Worm (Caenorhabditis elegans) whole organism, L3 larva: ENCODE results near the gene D1086.11.
"Not testable (repeated sequence)": the region's sequence is repeated elsewhere in the genome, so short reads cannot be mapped to it uniquely, and the experiment has no call there.

Experiments
- R02D3.7 ChIP-seq: fragments of 150-350 bp; optimal IDR thresholded peaks from 2 replicates; lab custom pipeline; 2014; ENCODE audit warnings: missing biosample characterization, missing genetic modification characterization
- ZK546.5 ChIP-seq: sonication (generic microtip); optimal IDR thresholded peaks from 2 replicates; lab custom pipeline; 2017; ENCODE audit warnings: missing biosample characterization, missing genetic modification characterization
- ama-1 ChIP-seq: fragments of 150-350 bp; optimal IDR thresholded peaks from 2 replicates; lab custom pipeline; 2018
- ceh-16 ChIP-seq: sonication (generic microtip); optimal IDR thresholded peaks from 2 replicates; lab custom pipeline; 2017; ENCODE audit warnings: missing biosample characterization, missing genetic modification characterization
- ceh-28 ChIP-seq: fragments of 150-350 bp; optimal IDR thresholded peaks from 2 replicates; lab custom pipeline; 2014; ENCODE audit warnings: missing biosample characterization, missing genetic modification reagents, missing genetic modification characterization
- ceh-82 ChIP-seq: fragments of 150-350 bp; optimal IDR thresholded peaks from 2 replicates; lab custom pipeline; 2014; ENCODE audit warnings: missing biosample characterization, missing genetic modification characterization
- egl-27 ChIP-seq: sonication (generic microtip); optimal IDR thresholded peaks from 4 replicates; lab custom pipeline; 2017; ENCODE audit warnings: missing biosample characterization, missing genetic modification reagents, missing genetic modification characterization
- egl-5 ChIP-seq: fragments of 150-350 bp; optimal IDR thresholded peaks from 2 replicates; lab custom pipeline; 2017; ENCODE audit warnings: missing biosample characterization, missing genetic modification reagents, missing genetic modification characterization, inconsistent platforms
- elt-1 ChIP-seq: fragments of 150-350 bp; optimal IDR thresholded peaks from 2 replicates; lab custom pipeline; 2014; ENCODE audit warnings: missing biosample characterization, missing genetic modification characterization
- elt-2 ChIP-seq: sonication (generic microtip); optimal IDR thresholded peaks from 2 replicates; lab custom pipeline; 2016; ENCODE audit warnings: missing genetic modification reagents, mild to moderate bottlenecking, missing genetic modification characterization, missing compliant biosample characterization
- elt-3 ChIP-seq, 3 experiments: fragments of 150-350 bp in 1 of 3; sonication (generic microtip) in 2 of 3; optimal IDR thresholded peaks; 2 replicates in 2 of 3; 4 replicates in 1 of 3; lab custom pipeline; 2014 to 2017; ENCODE audit warnings: missing biosample characterization in 3 of 3, missing genetic modification characterization in 3 of 3
- eor-1 ChIP-seq, 2 experiments: fragments of 150-350 bp; optimal IDR thresholded peaks; 2 replicates each; lab custom pipeline; 2014 to 2018; ENCODE audit warnings: missing biosample characterization in 2 of 2, missing genetic modification characterization in 2 of 2
- fkh-10 ChIP-seq: sonication (generic microtip); optimal IDR thresholded peaks from 2 replicates; lab custom pipeline; 2017; ENCODE audit warnings: missing biosample characterization, missing genetic modification reagents, missing genetic modification characterization
- fkh-2 ChIP-seq: fragments of 150-350 bp; optimal IDR thresholded peaks from 2 replicates; lab custom pipeline; 2014; ENCODE audit warnings: missing biosample characterization, missing genetic modification reagents, missing genetic modification characterization
- hmg-11 ChIP-seq: sonication (generic microtip); optimal IDR thresholded peaks from 2 replicates; lab custom pipeline; 2016; ENCODE audit warnings: missing genetic modification characterization, missing compliant biosample characterization
- jun-1 ChIP-seq: fragments of 150-350 bp; optimal IDR thresholded peaks from 2 replicates; lab custom pipeline; 2014; ENCODE audit warnings: missing biosample characterization, missing genetic modification reagents, missing genetic modification characterization
- lin-15B ChIP-seq: fragments of 150-350 bp; optimal IDR thresholded peaks from 2 replicates; lab custom pipeline; 2014; ENCODE audit warnings: missing biosample characterization, missing genetic modification characterization
- lin-39 ChIP-seq: fragments of 150-350 bp; optimal IDR thresholded peaks from 2 replicates; lab custom pipeline; 2018; ENCODE audit warnings: missing biosample characterization, missing genetic modification reagents, missing genetic modification characterization
- lsy-12 ChIP-seq: sonication (generic microtip); optimal IDR thresholded peaks from 2 replicates; lab custom pipeline; 2016; ENCODE audit warnings: mild to moderate bottlenecking, missing genetic modification characterization, missing compliant biosample characterization
- mdl-1 ChIP-seq: fragments of 150-350 bp; optimal IDR thresholded peaks from 2 replicates; lab custom pipeline; 2014; ENCODE audit warnings: missing biosample characterization, missing genetic modification characterization
- mml-1 ChIP-seq: fragments of 150-350 bp; sonication (generic microtip); optimal IDR thresholded peaks from 3 replicates; lab custom pipeline; 2014; ENCODE audit warnings: missing biosample characterization, missing genetic modification characterization
- nfya-1 ChIP-seq: sonication (generic microtip); optimal IDR thresholded peaks from 2 replicates; lab custom pipeline; 2017; ENCODE audit warnings: missing genetic modification characterization, mild to moderate bottlenecking, missing compliant biosample characterization, antibody characterized with exemption, moderate library complexity; ENCODE audit not compliant: insufficient read depth
- nhr-12 ChIP-seq: fragments of 150-350 bp; optimal IDR thresholded peaks from 2 replicates; lab custom pipeline; 2014; ENCODE audit warnings: missing biosample characterization, missing genetic modification characterization
- nhr-23 ChIP-seq: fragments of 150-350 bp; optimal IDR thresholded peaks from 2 replicates; lab custom pipeline; 2014; ENCODE audit warnings: missing biosample characterization, missing genetic modification reagents, missing genetic modification characterization
- nhr-237 ChIP-seq: fragments of 150-350 bp; optimal IDR thresholded peaks from 2 replicates; lab custom pipeline; 2014; ENCODE audit warnings: missing biosample characterization, missing genetic modification characterization
- nhr-25 ChIP-seq: sonication (generic microtip); optimal IDR thresholded peaks from 2 replicates; lab custom pipeline; 2017; ENCODE audit warnings: missing biosample characterization, missing genetic modification characterization
- nhr-28 ChIP-seq: fragments of 150-350 bp; optimal IDR thresholded peaks from 2 replicates; lab custom pipeline; 2014; ENCODE audit warnings: missing biosample characterization, missing genetic modification characterization
- nhr-43 ChIP-seq: sonication (generic microtip); optimal IDR thresholded peaks from 2 replicates; lab custom pipeline; 2016; ENCODE audit warnings: mild to moderate bottlenecking, missing genetic modification characterization, missing compliant biosample characterization; ENCODE audit not compliant: poor library complexity, severe bottlenecking
- nhr-76 ChIP-seq: fragments of 150-350 bp; sonication (generic microtip); optimal IDR thresholded peaks from 5 replicates; lab custom pipeline; 2014; ENCODE audit warnings: missing biosample characterization, missing genetic modification characterization
- nhr-77 ChIP-seq: fragments of 150-350 bp; optimal IDR thresholded peaks from 2 replicates; lab custom pipeline; 2014; ENCODE audit warnings: missing biosample characterization, missing genetic modification characterization
- pha-4 ChIP-seq: fragments of 150-350 bp; optimal IDR thresholded peaks from 2 replicates; lab custom pipeline; 2014; ENCODE audit warnings: missing biosample characterization, missing genetic modification reagents, missing genetic modification characterization
- pqm-1 ChIP-seq: fragments of 150-350 bp; optimal IDR thresholded peaks from 2 replicates; lab custom pipeline; 2017; ENCODE audit warnings: missing biosample characterization, missing genetic modification characterization, inconsistent platforms
- skn-1 ChIP-seq: fragments of 150-350 bp; optimal IDR thresholded peaks from 2 replicates; lab custom pipeline; 2014; ENCODE audit warnings: missing biosample characterization, missing genetic modification characterization
- snpc-4 ChIP-seq: fragments of 150-350 bp; optimal IDR thresholded peaks from 2 replicates; lab custom pipeline; 2014; ENCODE audit warnings: missing biosample characterization, missing genetic modification characterization
- tbx-2 ChIP-seq: sonication (generic microtip); optimal IDR thresholded peaks from 2 replicates; lab custom pipeline; 2016; ENCODE audit warnings: mild to moderate bottlenecking, missing genetic modification characterization, missing compliant biosample characterization
- unc-62 ChIP-seq: fragments of 150-350 bp; sonication (generic microtip); optimal IDR thresholded peaks from 4 replicates; lab custom pipeline; 2014; ENCODE audit warnings: missing biosample characterization, missing genetic modification reagents, missing genetic modification characterization
- zag-1 ChIP-seq: fragments of 150-350 bp; optimal IDR thresholded peaks from 2 replicates; lab custom pipeline; 2014; ENCODE audit warnings: missing biosample characterization, missing genetic modification characterization
- ztf-4 ChIP-seq: fragments of 150-350 bp; optimal IDR thresholded peaks from 2 replicates; lab custom pipeline; 2014; ENCODE audit warnings: missing biosample characterization, missing genetic modification characterization

Gene D1086.11

ce11 chrV:14028256-14028743, 46.0 kb upstream of the D1086.11 start (continued):
- TF ChIP-seq ama-1 (lab: Kevin White, UChicago) (peak; percentile 94), zag-1 (tag; lab: Kevin White, UChicago) (no peak), ceh-16 (no peak), nhr-76 (no peak), ceh-28 (tag; lab: Kevin White, UChicago) (peak; percentile 37), elt-3 (tag; optimal IDR thresholded peaks at IDR 0.05; lab: Kevin White, UChicago) (no peak), ZK546.5 (tag; lab: Kevin White, UChicago) (no peak), nhr-77 (peak; percentile 23), nhr-12 (no peak), fkh-2 (tag; lab: Kevin White, UChicago) (no peak), lsy-12 (peak; percentile 71)

DNA sequence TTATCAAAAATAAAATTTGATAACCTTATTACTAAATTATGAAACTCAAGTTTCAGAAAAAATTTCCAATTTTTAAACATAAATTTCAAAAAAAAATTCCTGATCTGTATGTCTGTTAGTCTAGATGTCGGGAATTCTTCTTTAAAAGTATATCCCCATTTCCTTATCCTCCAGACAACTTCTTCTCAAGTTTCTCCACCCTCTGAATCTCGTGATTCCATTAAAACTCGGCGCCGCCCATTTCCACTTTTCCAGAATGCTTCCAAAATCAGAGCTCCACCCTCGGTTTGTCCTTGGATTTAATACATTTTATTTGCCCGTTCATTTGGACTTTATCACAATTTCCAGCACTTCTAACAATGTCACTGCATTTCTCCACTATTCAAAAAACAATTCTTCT, 40.6 kb upstream of the D1086.11 start, which contains the start of gene ins-10:
ins-10 (plus strand) TSS at position 301 of the 400 bp plus-strand sequence.
- TF ChIP-seq skn-1 (tag; lab: Kevin White, UChicago): no peak
- no peak for TF ChIP-seq mml-1 (tag; lab: Kevin White, UChicago)
- no peak for TF ChIP-seq fkh-10 (GFP tag; lab: Kevin White, UChicago)
- no peak for TF ChIP-seq ceh-28 (tag; lab: Kevin White, UChicago)
- TF ChIP-seq hmg-11 (tag; lab: Kevin White, UChicago): no peak
- no peak for TF ChIP-seq nhr-12
- TF ChIP-seq mdl-1: no peak
- no peak for TF ChIP-seq nhr-237
- TF ChIP-seq elt-3 (tag; optimal IDR thresholded peaks at IDR 0.05; lab: Kevin White, UChicago): no peak

DNA sequence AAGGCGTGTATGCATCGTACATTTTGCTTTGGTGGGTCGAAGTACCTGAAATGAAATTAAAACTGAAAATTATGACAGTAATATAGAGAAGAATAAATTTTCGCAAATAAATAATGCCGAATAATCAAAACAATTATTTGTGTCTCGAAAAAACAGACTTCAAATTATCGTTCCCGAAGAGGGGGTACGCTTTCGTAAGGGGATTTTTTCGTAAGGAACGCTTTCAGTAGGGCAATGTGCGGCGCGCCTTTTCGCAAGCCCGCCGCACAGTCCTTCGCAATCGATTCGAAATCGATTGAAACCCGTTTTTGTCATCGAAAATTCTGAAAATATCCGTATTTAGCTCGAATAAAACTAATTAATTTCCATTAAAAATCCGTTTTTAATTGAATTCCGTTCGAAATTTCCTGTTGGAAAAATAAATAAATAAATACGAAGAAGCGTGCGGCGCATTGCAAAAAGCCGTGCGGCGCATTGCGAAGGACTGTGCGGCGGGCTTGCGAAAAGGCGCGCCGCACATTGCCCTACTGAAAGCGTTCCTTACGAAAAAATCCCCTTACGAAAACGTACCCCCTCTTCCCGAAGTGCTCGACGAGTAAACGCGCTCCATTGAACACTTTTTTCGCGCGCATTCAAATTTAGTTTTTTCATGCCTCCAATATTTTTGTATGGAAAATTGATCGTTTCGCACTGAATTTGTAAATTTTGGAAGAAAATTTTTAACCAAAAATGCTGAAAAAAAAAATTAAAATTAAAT, 35.8 kb upstream of the D1086.11 start, which contains the start of gene vps-39:
vps-39 (minus strand) TSS at position 51 of the 757 bp plus-strand sequence.
- TF ChIP-seq R02D3.7 (peak; percentile 50), hmg-11 (tag; lab: Kevin White, UChicago) (peak; percentile 49), lin-15B (tag; lab: Kevin White, UChicago) (peak; percentile 28), nhr-43 (tag; lab: Kevin White, UChicago) (peak; percentile 20), elt-2 (tag; lab: Kevin White, UChicago) (peak; percentile 24)

- TF ChIP-seq lsy-12; nhr-237; hmg-11 (tag; lab: Kevin White, UChicago): not testable (repeated sequence)
These were observed 25.0 kb upstream of the D1086.11 start, which contains the start of gene F58D12.1 for ce11 chrV:14049274-14049673. Gene F58D12.1, plus strand, starts transcription at chrV:14049574.

DNA sequence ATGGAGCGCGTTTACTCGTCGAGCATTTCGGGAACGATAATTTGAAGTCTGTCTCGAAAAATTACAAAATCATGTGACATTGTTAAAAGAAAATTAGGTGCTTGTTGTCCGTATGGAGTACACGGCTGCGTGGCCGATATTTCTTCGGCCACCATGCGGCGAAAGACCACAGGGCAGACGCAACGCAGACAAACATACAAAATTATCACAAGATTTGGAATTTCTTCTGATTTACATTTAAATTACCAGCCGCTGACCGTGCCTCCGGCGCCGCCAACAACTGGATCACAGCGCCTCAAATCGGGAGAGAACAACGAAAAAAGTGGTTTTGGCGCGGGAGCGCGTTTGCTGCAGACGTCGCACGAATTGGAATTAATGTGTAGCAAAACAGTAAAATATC, 19.2 kb upstream of the D1086.11 start:
- TF ChIP-seq nhr-77 (peak; percentile 39), pha-4 (peak; percentile 77), ztf-4 (peak; percentile 28), ceh-82 (tag; lab: Kevin White, UChicago) (peak; percentile 75), jun-1 (peak; percentile 87), lin-15B (tag; lab: Kevin White, UChicago) (peak; percentile 82), fkh-10 (GFP tag; lab: Kevin White, UChicago) (peak; percentile 50), egl-27 (peak; percentile 16), nhr-23 (tag; lab: Kevin White, UChicago) (peak; percentile 97), mdl-1 (peak; percentile 25), tbx-2 (tag; lab: Kevin White, UChicago) (peak; percentile 90), nhr-28 (tag; lab: Kevin White, UChicago) (peak; percentile 41), eor-1 (tag; optimal IDR thresholded peaks at IDR 0.05; lab: Kevin White, UChicago) (peak in 1 of 2 experiments; percentile 23), nhr-76 (peak; percentile 10), egl-5 (tag; lab: Kevin White, UChicago) (peak; percentile 35), nfya-1 (tag; lab: Kevin White, UChicago) (peak; percentile 87), nhr-25 (tag; lab: Kevin White, UChicago) (peak; percentile 96), R02D3.7 (peak; percentile 80), unc-62 (GFP tag; lab: Kevin White, UChicago) (peak; percentile 39), skn-1 (tag; lab: Kevin White, UChicago) (peak; percentile 18), lsy-12 (peak; percentile 94), pqm-1 (tag; lab: Kevin White, UChicago) (peak; percentile 65), elt-1 (tag; lab: Kevin White, UChicago) (peak; percentile 52), elt-2 (tag; lab: Kevin White, UChicago) (peak; percentile 77), lin-39 (tag; lab: Kevin White, UChicago) (peak; percentile 94), snpc-4 (peak; percentile 93), ceh-28 (tag; lab: Kevin White, UChicago) (peak; percentile 86), nhr-43 (tag; lab: Kevin White, UChicago) (peak; percentile 98)
- TF ChIP-seq, all 47 proteins: peak for 28; not testable (repeated sequence) for 19
